Worm (Caenorhabditis elegans) whole organism, L2 larva: ENCODE results near the gene moc-6.

Experiments used
- C34F6.9 ChIP-seq: fragments of 150-350 bp; optimal IDR thresholded peaks from 2 replicates; lab custom pipeline; 2014; ENCODE audit warnings: missing biosample characterization, missing genetic modification characterization
- F13H6.1 ChIP-seq: sonication (generic microtip); optimal IDR thresholded peaks from 2 replicates; lab custom pipeline; 2016; ENCODE audit warnings: missing genetic modification characterization, missing compliant biosample characterization
- Y55F3AM.14 ChIP-seq: fragments of 200-800 bp; sonication (Bioruptor generic); optimal IDR thresholded peaks from 2 replicates; lab custom pipeline; 2018; ENCODE audit warnings: mild to moderate bottlenecking, missing genetic modification characterization, missing compliant biosample characterization
- ZK546.5 ChIP-seq: sonication (generic microtip); optimal IDR thresholded peaks from 2 replicates; lab custom pipeline; 2017; ENCODE audit warnings: missing biosample characterization, missing genetic modification characterization
- aly-2 ChIP-seq: fragments of 150-350 bp; optimal IDR thresholded peaks from 2 replicates; lab custom pipeline; 2014; ENCODE audit warnings: missing biosample characterization, missing genetic modification characterization
- ama-1 ChIP-seq: fragments of 150-350 bp; optimal IDR thresholded peaks from 2 replicates; lab custom pipeline; 2018; ENCODE audit warnings: inconsistent platforms
- blmp-1 ChIP-seq: sonication (generic microtip); optimal IDR thresholded peaks from 2 replicates; lab custom pipeline; 2017; ENCODE audit warnings: missing genetic modification characterization, mild to moderate bottlenecking, missing compliant biosample characterization, antibody characterized with exemption, moderate library complexity; ENCODE audit not compliant: insufficient read depth
- ceh-16 ChIP-seq: fragments of 150-350 bp; optimal IDR thresholded peaks from 2 replicates; lab custom pipeline; 2014; ENCODE audit warnings: missing biosample characterization, missing genetic modification characterization
- ceh-82 ChIP-seq: fragments of 150-350 bp; optimal IDR thresholded peaks from 2 replicates; lab custom pipeline; 2014; ENCODE audit warnings: missing biosample characterization, missing genetic modification characterization
- egl-27 ChIP-seq: sonication (generic microtip); optimal IDR thresholded peaks from 3 replicates; lab custom pipeline; 2017; ENCODE audit warnings: missing biosample characterization, missing genetic modification reagents, missing genetic modification characterization
- elt-1 ChIP-seq: fragments of 150-350 bp; optimal IDR thresholded peaks from 2 replicates; lab custom pipeline; 2014; ENCODE audit warnings: missing biosample characterization, missing genetic modification characterization
- elt-3 ChIP-seq: sonication (generic microtip); optimal IDR thresholded peaks from 2 replicates; lab custom pipeline; 2017; ENCODE audit warnings: missing biosample characterization, missing genetic modification characterization
- fos-1 ChIP-seq: fragments of 150-350 bp; optimal IDR thresholded peaks from 2 replicates; lab custom pipeline; 2014; ENCODE audit warnings: missing biosample characterization, missing genetic modification characterization
- lin-11 ChIP-seq: fragments of 150-350 bp; sonication (generic microtip); optimal IDR thresholded peaks from 2 replicates; lab custom pipeline; 2014; ENCODE audit warnings: missing biosample characterization, missing genetic modification characterization, inconsistent platforms, mixed read lengths
- lsy-2 ChIP-seq, 2 experiments: fragments of 150-350 bp in 1 of 2; sonication (generic microtip) in 1 of 2; optimal IDR thresholded peaks; 2 replicates each; lab custom pipeline; 2014 to 2017; ENCODE audit warnings: missing biosample characterization in 2 of 2, missing genetic modification characterization in 2 of 2
- nhr-10 ChIP-seq: sonication (generic microtip); optimal IDR thresholded peaks from 2 replicates; lab custom pipeline; 2017; ENCODE audit warnings: missing biosample characterization, missing genetic modification characterization
- nhr-11 ChIP-seq: fragments of 150-350 bp; optimal IDR thresholded peaks from 2 replicates; lab custom pipeline; 2014; ENCODE audit warnings: missing biosample characterization, missing genetic modification characterization
- nhr-12 ChIP-seq: fragments of 150-350 bp; optimal IDR thresholded peaks from 2 replicates; lab custom pipeline; 2014; ENCODE audit warnings: missing biosample characterization, missing genetic modification characterization
- nhr-129 ChIP-seq: fragments of 150-350 bp; optimal IDR thresholded peaks from 2 replicates; lab custom pipeline; 2014; ENCODE audit warnings: missing biosample characterization, missing genetic modification characterization
- nhr-21 ChIP-seq: fragments of 150-350 bp; optimal IDR thresholded peaks from 2 replicates; lab custom pipeline; 2014; ENCODE audit warnings: missing biosample characterization, missing genetic modification characterization
- nhr-25 ChIP-seq: fragments of 150-350 bp; sonication (generic microtip); optimal IDR thresholded peaks from 3 replicates; lab custom pipeline; 2014; ENCODE audit warnings: missing biosample characterization, missing genetic modification characterization
- nhr-6 ChIP-seq: fragments of 150-350 bp; optimal IDR thresholded peaks from 2 replicates; lab custom pipeline; 2014; ENCODE audit warnings: missing biosample characterization, missing genetic modification characterization
- nhr-77 ChIP-seq: fragments of 150-350 bp; optimal IDR thresholded peaks from 2 replicates; lab custom pipeline; 2014; ENCODE audit warnings: missing biosample characterization, missing genetic modification characterization
- peb-1 ChIP-seq: fragments of 150-350 bp; optimal IDR thresholded peaks from 2 replicates; lab custom pipeline; 2014; ENCODE audit warnings: missing biosample characterization, missing genetic modification characterization
- skn-1 ChIP-seq: sonication (generic microtip); optimal IDR thresholded peaks from 2 replicates; lab custom pipeline; 2017; ENCODE audit warnings: missing biosample characterization, missing genetic modification characterization
- sma-3 ChIP-seq: sonication (generic microtip); optimal IDR thresholded peaks from 2 replicates; lab custom pipeline; 2016; ENCODE audit warnings: missing genetic modification reagents, missing genetic modification characterization, missing compliant biosample characterization
- sma-9 ChIP-seq, 2 experiments: fragments of 150-350 bp in 1 of 2; sonication (generic microtip) in 1 of 2; optimal IDR thresholded peaks; 2 replicates each; lab custom pipeline; 2014 to 2016; ENCODE audit warnings: missing genetic modification characterization in 2 of 2, mild to moderate bottlenecking in 1 of 2, missing biosample characterization in 1 of 2, missing compliant biosample characterization in 1 of 2, missing genetic modification reagents in 1 of 2, moderate library complexity in 1 of 2
- snpc-4 ChIP-seq: fragments of 150-350 bp; optimal IDR thresholded peaks from 2 replicates; lab custom pipeline; 2014; ENCODE audit warnings: missing biosample characterization, missing genetic modification characterization
- unc-39 ChIP-seq: fragments of 150-350 bp; optimal IDR thresholded peaks from 2 replicates; lab custom pipeline; 2014; ENCODE audit warnings: missing biosample characterization, missing genetic modification characterization
- unc-55 ChIP-seq: fragments of 150-350 bp; sonication (generic microtip); optimal IDR thresholded peaks from 3 replicates; lab custom pipeline; 2014; ENCODE audit warnings: missing biosample characterization, missing genetic modification reagents, missing genetic modification characterization
- unc-62 ChIP-seq: fragments of 150-350 bp; optimal IDR thresholded peaks from 2 replicates; lab custom pipeline; 2014; ENCODE audit warnings: missing biosample characterization, missing genetic modification reagents, missing genetic modification characterization
- zag-1 ChIP-seq: fragments of 150-350 bp; optimal IDR thresholded peaks from 2 replicates; lab custom pipeline; 2014; ENCODE audit warnings: missing biosample characterization, missing genetic modification characterization

moc-6 gene

DNA sequence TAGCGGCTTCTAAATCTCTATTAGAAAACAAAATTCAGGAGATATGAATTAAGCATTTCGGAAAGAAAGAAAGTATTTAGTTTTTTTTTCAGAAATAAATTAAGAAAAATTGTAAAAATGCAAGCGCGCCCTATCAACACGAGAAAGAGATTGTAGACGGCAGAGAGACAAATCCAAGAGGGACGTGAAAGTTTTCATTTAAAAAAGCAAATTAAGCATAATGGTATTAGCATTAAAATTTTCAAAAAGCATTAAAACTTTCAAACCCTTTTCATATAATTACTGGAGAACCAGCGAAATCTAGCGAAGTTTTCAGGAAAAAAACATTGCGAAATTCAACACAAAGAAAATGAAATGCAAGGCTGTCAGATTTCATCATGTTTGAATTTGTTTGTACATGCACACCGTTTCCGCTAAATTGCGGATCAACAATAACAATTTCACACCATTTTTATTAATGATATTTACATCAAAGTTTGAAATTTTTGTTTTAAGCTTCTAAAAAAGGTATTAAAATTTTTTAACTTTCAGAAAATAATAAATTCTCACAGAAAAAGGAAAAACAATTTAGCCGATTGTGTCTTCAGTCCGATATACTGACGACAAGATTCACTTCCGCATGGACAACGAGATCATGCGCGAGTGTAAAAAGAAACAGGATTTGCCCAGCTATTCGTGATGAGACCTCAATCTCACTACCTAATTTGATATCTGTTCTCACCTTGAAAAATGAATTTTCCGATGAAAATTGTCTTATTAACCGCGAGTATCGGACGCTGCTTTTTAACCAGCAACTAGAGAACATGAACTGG lies 32.8 kb upstream of the moc-6 start, which contains the start of gene gars-1:
Gene gars-1 (minus strand): TSS at position 808 of the 812 bp plus-strand sequence.
- no peak for TF ChIP-seq unc-62 (GFP tag; lab: Kevin White, UChicago)
- TF ChIP-seq unc-39 (tag; lab: Kevin White, UChicago), result no peak
- TF ChIP-seq nhr-25 (tag; lab: Kevin White, UChicago), result peak; percentile 15
- peak; percentile 30 for TF ChIP-seq nhr-129
- no peak for TF ChIP-seq ceh-16
- TF ChIP-seq nhr-6 (tag; lab: Kevin White, UChicago), result no peak
- peak; percentile 59 for TF ChIP-seq C34F6.9 (tag; lab: Kevin White, UChicago)
- peak; percentile 11 to 23 for TF ChIP-seq lsy-2 (tag; optimal IDR thresholded peaks at IDR 0.05; lab: Kevin White, UChicago)
- TF ChIP-seq ama-1 (lab: Kevin White, UChicago), result peak; percentile 57
- TF ChIP-seq blmp-1 (tag; lab: Kevin White, UChicago), result no peak
- TF ChIP-seq elt-1, result no peak
- TF ChIP-seq nhr-10, result no peak
- TF ChIP-seq ZK546.5 (tag; lab: Kevin White, UChicago), result no peak
- TF ChIP-seq snpc-4 (tag; lab: Kevin White, UChicago), result no peak
- TF ChIP-seq nhr-12, result no peak
- no peak for TF ChIP-seq egl-27 (tag; lab: Kevin White, UChicago)
- no peak for TF ChIP-seq Y55F3AM.14 (GFP tag; lab: Kevin White, UChicago)
- TF ChIP-seq unc-55 (GFP tag; lab: Kevin White, UChicago), result peak; percentile 74
- TF ChIP-seq ceh-82 (tag; lab: Kevin White, UChicago), result no peak

- no peak for TF ChIP-seq C34F6.9 (tag; lab: Kevin White, UChicago)
Observed at ce11 chrIII:5165211-5165610, 30.6 kb upstream of the moc-6 start, which contains the start of gene T10F2.2. T10F2.2 (minus strand) TSS chrIII:5165311.

DNA sequence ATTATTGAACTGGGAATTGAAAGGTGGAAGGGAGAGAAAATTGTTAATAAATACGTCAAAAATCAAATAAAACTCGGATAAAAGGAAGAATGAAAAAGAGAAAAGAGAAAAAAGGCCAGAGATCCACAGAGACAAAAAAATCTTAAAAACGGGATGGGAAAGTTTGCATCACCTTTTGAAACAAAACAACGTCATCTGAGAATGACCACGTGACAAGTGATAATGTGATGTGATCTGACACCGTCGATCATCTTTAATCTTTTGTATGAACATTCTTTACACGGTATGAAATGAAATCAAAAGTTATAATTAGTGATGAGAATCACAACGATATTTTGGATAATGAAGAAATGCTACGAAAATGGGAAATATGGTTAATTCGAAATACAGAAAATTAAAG lies 30.0 kb upstream of the moc-6 start:
- TF ChIP-seq nhr-21 (tag; lab: Kevin White, UChicago) (no peak), nhr-129 (peak; percentile 65), nhr-25 (tag; lab: Kevin White, UChicago) (peak; percentile 51), blmp-1 (tag; lab: Kevin White, UChicago) (peak; percentile 42), nhr-11 (tag; lab: Kevin White, UChicago) (no peak), sma-9 (GFP tag; optimal IDR thresholded peaks at IDR 0.05; lab: Kevin White, UChicago) (peak; percentile 57), sma-9 (tag; optimal IDR thresholded peaks at IDR 0.05; lab: Kevin White, UChicago) (no peak)
- TF ChIP-seq, all 48 proteins: peak for 4

ce11 chrIII:5169699-5170098 lies 26.1 kb upstream of the moc-6 start, which contains the start of gene ulp-1:
ulp-1 (minus strand) TSS chrIII:5169799.
- TF ChIP-seq skn-1 (tag; lab: Kevin White, UChicago) (no peak), nhr-77 (tag; lab: Kevin White, UChicago) (no peak), ZK546.5 (tag; lab: Kevin White, UChicago) (no peak), sma-3 (GFP tag; lab: Kevin White, UChicago) (no peak), unc-39 (tag; lab: Kevin White, UChicago) (no peak), nhr-11 (tag; lab: Kevin White, UChicago) (no peak), nhr-129 (no peak), elt-1 (no peak), sma-9 (GFP tag; optimal IDR thresholded peaks at IDR 0.05; lab: Kevin White, UChicago) (no peak), sma-9 (tag; optimal IDR thresholded peaks at IDR 0.05; lab: Kevin White, UChicago) (no peak), ama-1 (lab: Kevin White, UChicago) (no peak), elt-3 (tag; lab: Kevin White, UChicago) (no peak), C34F6.9 (tag; lab: Kevin White, UChicago) (no peak), fos-1 (no peak), peb-1 (tag; lab: Kevin White, UChicago) (no peak), F13H6.1 (tag; lab: Kevin White, UChicago) (no peak), zag-1 (tag; lab: Kevin White, UChicago) (no peak), aly-2 (tag; lab: Kevin White, UChicago) (no peak)

ce11 chrIII:5171945-5172344 lies 23.8 kb upstream of the moc-6 start, which contains the start of gene prp-19:
prp-19 (minus strand) TSS chrIII:5172045.
- TF ChIP-seq Y55F3AM.14 (GFP tag; lab: Kevin White, UChicago) (no peak), ceh-82 (tag; lab: Kevin White, UChicago) (no peak), snpc-4 (tag; lab: Kevin White, UChicago) (no peak), aly-2 (tag; lab: Kevin White, UChicago) (no peak), lin-11 (tag; lab: Kevin White, UChicago) (no peak), lsy-2 (tag; optimal IDR thresholded peaks at IDR 0.05; lab: Kevin White, UChicago) (no peak), unc-55 (GFP tag; lab: Kevin White, UChicago) (no peak)
